Fruit fly (Drosophila melanogaster): ENCODE measurements around the gene loh.

The loh gene

dm6 chr2L:10479859-10480258 is 37.5 kb downstream of the loh start (continued):
- peak; percentile 99 for TF ChIP-seq Dp (GFP tag; optimal IDR thresholded peaks at IDR 0.05)
- TF ChIP-seq CrebB (tag; optimal IDR thresholded peaks at IDR 0.05) = no peak
- TF ChIP-seq pb (GFP tag; optimal IDR thresholded peaks at IDR 0.05) = no peak
- TF ChIP-seq so (GFP tag; IDR thresholded peaks at IDR 0.05) = peak; percentile 67; the same call in 2 of the 3 replicates
- peak; percentile 34; the same call in 1 of the 2 replicates for TF ChIP-seq Bgb (GFP tag; IDR thresholded peaks at IDR 0.05; ENCODE audit: partially characterized antibody)
- no peak for TF ChIP-seq tll (GFP tag; optimal IDR thresholded peaks at IDR 0.05)
- TF ChIP-seq CG17359 (tag; optimal IDR thresholded peaks at IDR 0.05) = peak; percentile 19
- TF ChIP-seq chm (GFP tag; IDR thresholded peaks at IDR 0.05) = no peak
- TF ChIP-seq unc-4 (GFP tag; IDR thresholded peaks at IDR 0.05; ENCODE audit: partially characterized antibody) = peak; percentile 45; the same call in 1 of the 2 replicates
- peak; percentile 49 for TF ChIP-seq lbe (GFP tag; optimal IDR thresholded peaks at IDR 0.05)
- TF ChIP-seq CG12744 (GFP tag; optimal IDR thresholded peaks at IDR 0.05) = no peak
- no peak for TF ChIP-seq Antp (GFP tag; optimal IDR thresholded peaks at IDR 0.05)
- TF ChIP-seq CG4854 (GFP tag; optimal IDR thresholded peaks at IDR 0.05) = no peak
- no peak for TF ChIP-seq MESR4 (GFP tag; optimal IDR thresholded peaks at IDR 0.05)
- no peak for TF ChIP-seq Aef1 (GFP tag; IDR thresholded peaks at IDR 0.05)
- TF ChIP-seq Doc2 (GFP tag; IDR thresholded peaks at IDR 0.05) = no peak
- no peak for TF ChIP-seq maf-S (GFP tag; optimal IDR thresholded peaks at IDR 0.05)
- no peak for TF ChIP-seq pita (GFP tag; optimal IDR thresholded peaks at IDR 0.05)
- peak; percentile 26 for TF ChIP-seq sug (tag; optimal IDR thresholded peaks at IDR 0.05)
- no peak for TF ChIP-seq Rfx (GFP tag; IDR thresholded peaks at IDR 0.05)
- no peak for TF ChIP-seq abd-A (tag; optimal IDR thresholded peaks at IDR 0.05)
- TF ChIP-seq H2.0 (GFP tag; IDR thresholded peaks at IDR 0.05) = no peak
- no peak for TF ChIP-seq Ssrp (tag; optimal IDR thresholded peaks at IDR 0.05)
- no peak for TF ChIP-seq Hr78 (GFP tag; optimal IDR thresholded peaks at IDR 0.05)
- TF ChIP-seq CG17829 (tag; optimal IDR thresholded peaks at IDR 0.05) = no peak
- no peak for TF ChIP-seq HLHmδ (GFP tag; optimal IDR thresholded peaks at IDR 0.05)
- no peak for TF ChIP-seq CG6175 (GFP tag; IDR thresholded peaks at IDR 0.05)
- no peak for TF ChIP-seq CG11093 (GFP tag; IDR thresholded peaks at IDR 0.05)
- no peak for TF ChIP-seq gcm2 (GFP tag; optimal IDR thresholded peaks at IDR 0.05)
- TF ChIP-seq mirr (GFP tag; optimal IDR thresholded peaks at IDR 0.05) = no peak
- TF ChIP-seq CG13296 (GFP tag; optimal IDR thresholded peaks at IDR 0.05) = no peak
- TF ChIP-seq MBD-R2 (GFP tag; IDR thresholded peaks at IDR 0.05) = peak; percentile 34; the same call in 1 of the 2 replicates
- peak; percentile 52 for TF ChIP-seq CG1603 (tag; optimal IDR thresholded peaks at IDR 0.05)
- peak; percentile 8 for TF ChIP-seq wek (GFP tag; optimal IDR thresholded peaks at IDR 0.05)
- no peak for TF ChIP-seq sens-2 (GFP tag; IDR thresholded peaks at IDR 0.05)
- no peak for TF ChIP-seq Myb (GFP tag; optimal IDR thresholded peaks at IDR 0.05)
- no peak for TF ChIP-seq CG1647 (GFP tag; optimal IDR thresholded peaks at IDR 0.05)
- no peak for TF ChIP-seq CG9215 (GFP tag; IDR thresholded peaks at IDR 0.05)
- TF ChIP-seq vvl (GFP tag; IDR thresholded peaks at IDR 0.05) = no peak
- peak; percentile 23; the same call in 1 of the 3 replicates for TF ChIP-seq Opbp (GFP tag; IDR thresholded peaks at IDR 0.05; ENCODE audit: partially characterized antibody)
- TF ChIP-seq CG10209 (GFP tag; optimal IDR thresholded peaks at IDR 0.05) = no peak
- no peak for TF ChIP-seq grau (tag; optimal IDR thresholded peaks at IDR 0.05)
- TF ChIP-seq al (GFP tag; IDR thresholded peaks at IDR 0.05) = no peak
- TF ChIP-seq trem (tag; optimal IDR thresholded peaks at IDR 0.05) = peak; percentile 63
- no peak for TF ChIP-seq E2f1 (GFP tag; IDR thresholded peaks at IDR 0.05)
- TF ChIP-seq CG1024 (GFP tag; IDR thresholded peaks at IDR 0.05) = no peak
- no peak for TF ChIP-seq psq (GFP tag; optimal IDR thresholded peaks at IDR 0.05)
- TF ChIP-seq nau (GFP tag; optimal IDR thresholded peaks at IDR 0.05) = peak; percentile 31
- peak; percentile 82 for TF ChIP-seq Hr3 (GFP tag; optimal IDR thresholded peaks at IDR 0.05)
- TF ChIP-seq NfI (GFP tag; optimal IDR thresholded peaks at IDR 0.05) = no peak
- no peak for TF ChIP-seq gsb-n (tag; optimal IDR thresholded peaks at IDR 0.05)
